Fruit fly (Drosophila melanogaster) whole organism, embryonic: ENCODE data around the gene CG2006.
A peak's percentile ranks its signal among the peaks of the same experiment; 100 is the strongest.

ENCODE experiments used
- Awh ChIP-seq: fragments of 200-800 bp; sonication (Bioruptor generic); IDR thresholded peaks from 2 replicates; pipeline ENCODE4, ENCODE4 v1.3.6; 2022; ENCODE audit warnings: missing biosample characterization, missing genetic modification characterization
- CG11504 ChIP-seq: fragments of 200-800 bp; sonication (Bioruptor generic); optimal IDR thresholded peaks from 3 replicates; lab custom pipeline; 2019; ENCODE audit warnings: missing biosample characterization, mild to moderate bottlenecking, missing genetic modification characterization, moderate library complexity
- CG11695 ChIP-seq: fragments of 200-800 bp; sonication (Bioruptor generic); IDR thresholded peaks from 3 replicates; pipeline ENCODE4 v1.3.6; 2022; ENCODE audit warnings: missing biosample characterization, missing genetic modification characterization
- CG14667 ChIP-seq: fragments of 200-800 bp; sonication (Bioruptor generic); IDR thresholded peaks from 2 replicates; pipeline ENCODE4 v1.3.6; 2022; ENCODE audit warnings: missing biosample characterization, missing genetic modification characterization
- CG17568 ChIP-seq: fragments of 200-800 bp; sonication (Bioruptor generic); optimal IDR thresholded peaks from 2 replicates; lab custom pipeline; 2018; ENCODE audit warnings: missing biosample characterization, mild to moderate bottlenecking, missing genetic modification characterization, moderate library complexity
- CG18262 ChIP-seq: fragments of 200-800 bp; optimal IDR thresholded peaks from 3 replicates; lab custom pipeline; 2019; ENCODE audit warnings: missing biosample characterization, mild to moderate bottlenecking, missing genetic modification characterization, moderate library complexity
- CG18599 ChIP-seq: fragments of 200-800 bp; sonication (Bioruptor generic); optimal IDR thresholded peaks from 3 replicates; lab custom pipeline; 2017; ENCODE audit warnings: missing biosample characterization, missing genetic modification characterization, mild to moderate bottlenecking, moderate library complexity, missing genetic modification reagents
- CG18619 ChIP-seq: fragments of 200-800 bp; sonication (Bioruptor generic); optimal IDR thresholded peaks from 3 replicates; lab custom pipeline; 2017; ENCODE audit warnings: missing biosample characterization, mild to moderate bottlenecking, missing genetic modification characterization
- CG31224 ChIP-seq: fragments of 200-800 bp; sonication (Bioruptor generic); IDR thresholded peaks from 2 replicates; pipeline ENCODE4 v1.3.6; 2022; ENCODE audit warnings: missing biosample characterization, missing genetic modification characterization
- CG3838 ChIP-seq: fragments of 200-800 bp; sonication (Bioruptor generic); optimal IDR thresholded peaks from 3 replicates; lab custom pipeline; 2016; ENCODE audit warnings: missing biosample characterization, missing genetic modification characterization
- CG4282 ChIP-seq: fragments of 200-800 bp; sonication (Bioruptor generic); optimal IDR thresholded peaks from 2 replicates; lab custom pipeline; 2016; ENCODE audit warnings: missing biosample characterization, missing genetic modification characterization
- CG4360 ChIP-seq: fragments of 200-800 bp; sonication (Bioruptor generic); IDR thresholded peaks from 2 replicates; pipeline ENCODE4 v1.3.6; 2022; ENCODE audit warnings: missing biosample characterization, missing genetic modification characterization
- CG6689 ChIP-seq: fragments of 200-800 bp; sonication (Bioruptor generic); IDR thresholded peaks from 2 replicates; pipeline ENCODE4 v1.3.6; 2022; ENCODE audit warnings: missing biosample characterization, missing genetic modification characterization
- CG6765 ChIP-seq: fragments of 200-800 bp; sonication (Bioruptor generic); optimal IDR thresholded peaks from 3 replicates; lab custom pipeline; 2017; ENCODE audit warnings: missing biosample characterization, mild to moderate bottlenecking, missing genetic modification characterization
- CG7987 ChIP-seq: fragments of 200-800 bp; sonication (Bioruptor generic); optimal IDR thresholded peaks from 2 replicates; lab custom pipeline; 2018; ENCODE audit warnings: missing biosample characterization, mild to moderate bottlenecking, missing genetic modification characterization, moderate library complexity
- CG8478 ChIP-seq: fragments of >200 bp; optimal IDR thresholded peaks from 2 replicates; lab custom pipeline; 2018
- CTCF ChIP-seq: fragments of 200-800 bp; sonication (Bioruptor generic); optimal IDR thresholded peaks from 2 replicates; lab custom pipeline; 2017; ENCODE audit warnings: missing biosample characterization, mild to moderate bottlenecking, missing genetic modification characterization, moderate library complexity
- CoRest ChIP-seq: fragments of 200-800 bp; sonication (Bioruptor generic); optimal IDR thresholded peaks from 3 replicates; lab custom pipeline; 2018; ENCODE audit warnings: missing biosample characterization, mild to moderate bottlenecking, missing genetic modification characterization, moderate library complexity
- Gsc ChIP-seq: fragments of 200-800 bp; sonication (Bioruptor generic); IDR thresholded peaks from 2 replicates; pipeline ENCODE4 v1.3.6; 2022; ENCODE audit warnings: missing biosample characterization, missing genetic modification characterization
- Hr78 ChIP-seq, 2 experiments: fragments of 200-800 bp in 1 of 2; fragments of >200 bp in 1 of 2; sonication (Bioruptor generic) in 1 of 2; optimal IDR thresholded peaks; 2 replicates each; lab custom pipeline; 2017 to 2019; ENCODE audit warnings: missing biosample characterization in 2 of 2, missing genetic modification characterization in 2 of 2, mild to moderate bottlenecking in 1 of 2, moderate library complexity in 1 of 2
- NC2β ChIP-seq: fragments of 200-800 bp; sonication (Bioruptor generic); optimal IDR thresholded peaks from 2 replicates; lab custom pipeline; 2016; ENCODE audit warnings: missing biosample characterization, missing genetic modification characterization
- NfI ChIP-seq: fragments of 200-800 bp; sonication (Bioruptor generic); optimal IDR thresholded peaks from 3 replicates; lab custom pipeline; 2018; ENCODE audit warnings: missing biosample characterization, mild to moderate bottlenecking, missing genetic modification characterization, moderate library complexity
- Optix ChIP-seq: fragments of 200-800 bp; sonication (Bioruptor generic); IDR thresholded peaks from 3 replicates; pipeline ENCODE4 v1.3.6; 2022; ENCODE audit warnings: missing biosample characterization, missing genetic modification characterization
- PHDP ChIP-seq: fragments of 200-800 bp; sonication (Bioruptor generic); optimal IDR thresholded peaks from 3 replicates; lab custom pipeline; 2018; ENCODE audit warnings: missing biosample characterization, mild to moderate bottlenecking, missing genetic modification characterization, moderate library complexity
- Ptx1 ChIP-seq: fragments of 200-800 bp; sonication (Bioruptor generic); IDR thresholded peaks from 2 replicates; pipeline ENCODE4 v1.3.6; 2022; ENCODE audit warnings: missing biosample characterization, missing genetic modification characterization
- Rfx ChIP-seq: fragments of 200-800 bp; sonication (Bioruptor generic); IDR thresholded peaks from 2 replicates; pipeline ENCODE4 v1.3.6; 2022; ENCODE audit warnings: missing biosample characterization, missing genetic modification characterization
- Ssrp ChIP-seq: fragments of 200-800 bp; sonication (Bioruptor generic); optimal IDR thresholded peaks from 2 replicates; lab custom pipeline; 2018; ENCODE audit warnings: missing biosample characterization, mild to moderate bottlenecking, missing genetic modification characterization, moderate library complexity
- Trl ChIP-seq, 3 experiments: fragments of >200 bp in 2 of 3; fragments of 200-800 bp in 1 of 3; sonication (Bioruptor generic) in 1 of 3; optimal IDR thresholded peaks; 2 replicates in 1 of 3; 3 replicates in 2 of 3; lab custom pipeline; 2016 to 2017; ENCODE audit warnings: missing biosample characterization in 1 of 3, missing genetic modification characterization in 1 of 3
- aop ChIP-seq: fragments of 200-800 bp; sonication (Bioruptor generic); IDR thresholded peaks from 2 replicates; pipeline ENCODE4 v1.3.6; 2022; ENCODE audit warnings: missing biosample characterization, missing genetic modification characterization
- ap ChIP-seq: fragments of 200-800 bp; sonication (Bioruptor generic); IDR thresholded peaks from 2 replicates; pipeline ENCODE4 v1.3.6; 2022; ENCODE audit warnings: missing biosample characterization, missing genetic modification characterization
- ase ChIP-seq: fragments of 200-800 bp; sonication (Bioruptor generic); IDR thresholded peaks from 3 replicates; pipeline ENCODE4 v1.3.6; 2022; ENCODE audit warnings: missing biosample characterization, missing genetic modification characterization
- chm ChIP-seq: fragments of 200-800 bp; sonication (Bioruptor generic); IDR thresholded peaks from 2 replicates; pipeline ENCODE4 v1.3.6; 2022; ENCODE audit warnings: missing biosample characterization, missing genetic modification characterization
- croc ChIP-seq: fragments of 200-800 bp; sonication (Bioruptor generic); conservative IDR thresholded peaks from 3 replicates; pipeline ENCODE4 v1.3.6; 2022; ENCODE audit warnings: missing biosample characterization, missing genetic modification characterization
- crol ChIP-seq: fragments of 200-800 bp; sonication (Bioruptor generic); IDR thresholded peaks from 2 replicates; pipeline ENCODE4 v1.3.6; 2022; ENCODE audit warnings: missing biosample characterization, missing genetic modification characterization
- gce ChIP-seq: fragments of 200-800 bp; sonication (Bioruptor generic); IDR thresholded peaks from 3 replicates; pipeline ENCODE4 v1.3.6; 2022; ENCODE audit warnings: missing biosample characterization, missing genetic modification characterization
- grau ChIP-seq: fragments of 200-800 bp; optimal IDR thresholded peaks from 3 replicates; lab custom pipeline; 2019; ENCODE audit warnings: missing biosample characterization, mild to moderate bottlenecking, missing genetic modification characterization, moderate library complexity
- gsb-n ChIP-seq: fragments of 200-800 bp; sonication (Bioruptor generic); optimal IDR thresholded peaks from 3 replicates; lab custom pipeline; 2018; ENCODE audit warnings: missing biosample characterization, mild to moderate bottlenecking, missing genetic modification characterization
- h ChIP-seq: fragments of >200 bp; optimal IDR thresholded peaks from 2 replicates; lab custom pipeline; 2017
- hbn ChIP-seq: fragments of 200-800 bp; sonication (Bioruptor generic); IDR thresholded peaks from 2 replicates; pipeline ENCODE4 v1.3.6; 2022; ENCODE audit warnings: missing biosample characterization, missing genetic modification characterization; ENCODE audit not compliant: partially characterized antibody
- hkb ChIP-seq, 2 experiments: fragments of 200-800 bp in 1 of 2; fragments of >200 bp in 1 of 2; sonication (Bioruptor generic) in 1 of 2; IDR thresholded peaks in 1 of 2; optimal IDR thresholded peaks in 1 of 2; 2 replicates each; pipeline versions ENCODE4 v1.3.6 to Lab custom; 2017 to 2022; ENCODE audit warnings: missing biosample characterization in 1 of 2, missing genetic modification characterization in 1 of 2
- jing ChIP-seq: fragments of 200-800 bp; sonication (Bioruptor generic); optimal IDR thresholded peaks from 2 replicates; lab custom pipeline; 2018; ENCODE audit warnings: missing biosample characterization, mild to moderate bottlenecking, missing genetic modification characterization
- lilli ChIP-seq: fragments of 200-800 bp; sonication (Bioruptor generic); optimal IDR thresholded peaks from 3 replicates; lab custom pipeline; 2016; ENCODE audit warnings: missing biosample characterization, missing genetic modification characterization
- luna ChIP-seq: fragments of 200-800 bp; sonication (Bioruptor generic); optimal IDR thresholded peaks from 2 replicates; lab custom pipeline; 2016; ENCODE audit warnings: missing biosample characterization, missing genetic modification characterization
- nau ChIP-seq: fragments of 200-800 bp; sonication (Bioruptor generic); optimal IDR thresholded peaks from 3 replicates; lab custom pipeline; 2017; ENCODE audit warnings: missing biosample characterization, mild to moderate bottlenecking, missing genetic modification characterization, missing genetic modification reagents
- nerfin-1 ChIP-seq: fragments of 200-800 bp; sonication (Bioruptor generic); optimal IDR thresholded peaks from 3 replicates; lab custom pipeline; 2019; ENCODE audit warnings: missing biosample characterization, mild to moderate bottlenecking, missing genetic modification characterization, moderate library complexity
- nerfin-2 ChIP-seq: fragments of 200-800 bp; sonication (Bioruptor generic); IDR thresholded peaks from 2 replicates; pipeline ENCODE4 v1.3.6; 2022; ENCODE audit warnings: missing biosample characterization, missing genetic modification characterization; ENCODE audit not compliant: partially characterized antibody
- shn ChIP-seq: fragments of 200-800 bp; sonication (Bioruptor generic); optimal IDR thresholded peaks from 3 replicates; lab custom pipeline; 2016; ENCODE audit warnings: missing biosample characterization, missing genetic modification characterization
- slbo ChIP-seq: fragments of 200-800 bp; sonication (Bioruptor generic); IDR thresholded peaks from 2 replicates; pipeline ENCODE4 v1.3.6; 2022; ENCODE audit warnings: missing biosample characterization, missing genetic modification characterization
- sob ChIP-seq: fragments of 200-800 bp; sonication (Bioruptor generic); IDR thresholded peaks from 2 replicates; pipeline ENCODE4 v1.3.6; 2022; ENCODE audit warnings: missing biosample characterization, missing genetic modification characterization
- tx ChIP-seq: fragments of 200-800 bp; sonication (Bioruptor generic); optimal IDR thresholded peaks from 2 replicates; lab custom pipeline; 2016; ENCODE audit warnings: missing biosample characterization, missing genetic modification characterization
- yki ChIP-seq: fragments of >200 bp; optimal IDR thresholded peaks from 3 replicates; lab custom pipeline; 2018

Gene CG2006

DNA sequence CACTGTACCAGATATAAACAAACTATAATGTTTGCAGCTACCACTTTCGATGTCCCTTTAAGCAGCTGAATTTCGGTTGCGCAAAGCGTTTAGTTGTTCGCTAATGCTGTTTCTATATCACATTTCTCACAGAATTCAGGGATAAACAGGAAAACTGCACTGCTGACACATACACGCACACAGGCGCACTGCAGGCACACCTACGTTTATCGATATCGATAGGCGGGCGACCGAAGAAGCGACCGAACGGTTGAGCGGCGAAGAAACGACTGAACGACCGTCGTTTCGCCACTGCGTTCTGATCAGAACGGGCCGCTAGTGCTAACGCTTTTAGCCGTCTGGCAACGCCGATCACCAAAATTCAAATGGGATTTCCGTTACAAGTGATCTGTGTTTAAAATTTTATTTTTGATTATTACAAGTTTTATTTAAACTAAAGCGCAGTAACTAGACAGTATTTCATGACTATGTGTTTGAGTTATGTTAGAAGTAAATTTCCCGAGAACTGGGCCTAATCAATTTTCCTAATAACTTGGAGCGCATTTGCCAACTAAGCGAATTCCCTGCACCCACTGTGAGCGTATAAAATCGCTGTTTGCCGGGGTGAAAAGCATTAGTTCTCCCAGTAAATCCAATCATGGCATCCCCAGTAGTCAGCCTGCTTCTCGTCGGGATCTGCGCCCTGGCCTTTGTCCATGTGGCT, 4.1 kb downstream of the CG2006 start, which contains the start of the genes CG2310 and Diedel (continued):
- TF ChIP-seq CTCF (GFP tag; lab: Kevin White, UChicago) (peak; percentile 45), CG8478 (lab: Kevin White, UChicago) (peak; percentile 96), CG18619 (GFP tag; lab: Kevin White, UChicago) (no peak), Ptx1 (GFP tag; lab: Robert Waterston, UW) (no peak), CG18262 (tag; lab: Kevin White, UChicago) (no peak), Rfx (GFP tag; lab: Robert Waterston, UW) (peak; percentile 51; the same call in 1 of the 2 replicates), CoRest (tag; lab: Kevin White, UChicago) (peak; percentile 28), nau (GFP tag; lab: Kevin White, UChicago) (no peak), chm (GFP tag; lab: Robert Waterston, UW) (peak; percentile 43; the same call in 1 of the 2 replicates), jing (no peak), PHDP (tag; lab: Kevin White, UChicago) (no peak), hbn (no peak), croc (GFP tag; lab: Robert Waterston, UW) (0 out of 3 replicates have a peak, but pooled peaks have one; percentile 12), gsb-n (no peak), Trl (optimal IDR thresholded peaks at IDR 0.05; lab: Kevin White, UChicago) (no peak), Trl (GFP tag; optimal IDR thresholded peaks at IDR 0.05; lab: Kevin White, UChicago) (no peak), CG4282 (GFP tag; lab: Kevin White, UChicago) (no peak), CG6689 (GFP tag; lab: Robert Waterston, UW) (no peak), aop (GFP tag; lab: Robert Waterston, UW) (no peak), sob (GFP tag; lab: Robert Waterston, UW) (peak; percentile 49; the same call in 1 of the 2 replicates), hkb (optimal IDR thresholded peaks at IDR 0.05; lab: Kevin White, UChicago) (no peak), hkb (GFP tag; IDR thresholded peaks at IDR 0.05; lab: Robert Waterston, UW) (peak; percentile 51), nerfin-1 (tag; lab: Kevin White, UChicago) (peak; percentile 16), ase (GFP tag; lab: Robert Waterston, UW) (0 out of 3 replicates have a peak, but pooled peaks have one; percentile 6), CG14667 (no peak), h (lab: Kevin White, UChicago) (no peak), CG11695 (GFP tag; lab: Robert Waterston, UW) (no peak), CG17568 (GFP tag; lab: Kevin White, UChicago) (no peak), shn (GFP tag; lab: Kevin White, UChicago) (peak; percentile 26), CG7987 (GFP tag; lab: Kevin White, UChicago) (peak; percentile 5), nerfin-2 (GFP tag; lab: Robert Waterston, UW) (peak; percentile 70), Hr78 (GFP tag; optimal IDR thresholded peaks at IDR 0.05; lab: Kevin White, UChicago) (no peak), crol (no peak), luna (GFP tag; lab: Kevin White, UChicago) (no peak), CG4360 (no peak), lilli (GFP tag; lab: Kevin White, UChicago) (no peak), NC2β (GFP tag; lab: Kevin White, UChicago) (peak; percentile 27), Optix (GFP tag; lab: Robert Waterston, UW) (no peak), tx (GFP tag; lab: Kevin White, UChicago) (no peak), Awh (GFP tag; lab: Robert Waterston, UW) (no peak), yki (lab: Kevin White, UChicago) (no peak), Ssrp (no peak), Gsc (GFP tag; lab: Robert Waterston, UW) (no peak), CG31224 (GFP tag; lab: Robert Waterston, UW) (no peak), CG18599 (GFP tag; lab: Kevin White, UChicago) (no peak), ap (GFP tag; lab: Robert Waterston, UW) (no peak), CG11504 (tag; lab: Kevin White, UChicago) (no peak), gce (no peak), NfI (GFP tag; lab: Kevin White, UChicago) (peak; percentile 18), grau (tag; lab: Kevin White, UChicago) (peak; percentile 23), CG3838 (GFP tag; lab: Kevin White, UChicago) (no peak), slbo (GFP tag; lab: Robert Waterston, UW) (no peak), CG6765 (GFP tag; lab: Kevin White, UChicago) (no peak)
